Worm (Caenorhabditis elegans): ENCODE measurements around the gene pho-13.

DNA sequence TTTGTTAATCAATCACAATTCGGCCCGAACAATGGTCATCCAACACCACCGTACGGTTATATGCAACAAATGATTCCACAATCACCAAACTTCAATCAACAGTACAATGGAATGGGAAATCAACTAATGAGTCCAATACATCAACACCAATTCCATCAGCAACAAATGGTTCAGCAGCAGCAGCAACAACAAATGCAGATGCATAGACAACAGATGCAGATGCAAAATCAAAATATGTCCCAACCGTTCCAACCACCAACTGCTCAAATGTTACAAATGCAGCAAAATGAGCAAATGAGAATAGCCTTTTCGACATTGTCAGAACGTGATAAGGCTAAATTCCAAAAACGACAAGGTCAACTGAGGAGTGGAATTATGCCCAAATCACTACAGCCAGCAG, 30.3 kb downstream of the pho-13 start:
- no peak for TF ChIP-seq ZK546.5 (tag; optimal IDR thresholded peaks at IDR 0.05)
- no peak for TF ChIP-seq elt-3 (tag; optimal IDR thresholded peaks at IDR 0.05)
- TF ChIP-seq ceh-82 (tag; optimal IDR thresholded peaks at IDR 0.05), result no peak
- TF ChIP-seq daf-12 (tag; optimal IDR thresholded peaks at IDR 0.05), result no peak
- TF ChIP-seq nhr-11 (tag; optimal IDR thresholded peaks at IDR 0.05), result no peak
